Fruit fly (Drosophila melanogaster) whole organism, embryonic: ENCODE measurements around the gene Takl1.

Experiments
- ATbp ChIP-seq: fragments of 200-800 bp; sonication (Bioruptor generic); optimal IDR thresholded peaks from 2 replicates; lab custom pipeline; 2017; ENCODE audit warnings: missing biosample characterization, mild to moderate bottlenecking, missing genetic modification characterization, missing genetic modification reagents
- BtbVII ChIP-seq: fragments of 200-800 bp; sonication (Bioruptor generic); optimal IDR thresholded peaks from 3 replicates; lab custom pipeline; 2017; ENCODE audit warnings: missing biosample characterization, mild to moderate bottlenecking, missing genetic modification characterization
- CG10959 ChIP-seq: fragments of 200-800 bp; sonication (Bioruptor generic); IDR thresholded peaks from 2 replicates; pipeline ENCODE4 v1.3.6; 2022; ENCODE audit warnings: missing biosample characterization, missing genetic modification characterization
- CG12299 ChIP-seq: fragments of 200-800 bp; sonication (Bioruptor generic); optimal IDR thresholded peaks from 2 replicates; lab custom pipeline; 2018; ENCODE audit warnings: missing biosample characterization, mild to moderate bottlenecking, missing genetic modification characterization
- CG13123 ChIP-seq: fragments of 200-800 bp; sonication (Bioruptor generic); optimal IDR thresholded peaks from 2 replicates; lab custom pipeline; 2016; ENCODE audit warnings: missing biosample characterization, missing genetic modification characterization
- CG14441 ChIP-seq: fragments of 200-800 bp; sonication (Bioruptor generic); IDR thresholded peaks from 2 replicates; pipeline ENCODE4 v1.3.6; 2022; ENCODE audit warnings: missing biosample characterization, missing genetic modification characterization
- CG14710 ChIP-seq: fragments of 200-800 bp; sonication (Bioruptor generic); optimal IDR thresholded peaks from 3 replicates; lab custom pipeline; 2019; ENCODE audit warnings: missing biosample characterization, mild to moderate bottlenecking, missing genetic modification characterization, moderate library complexity
- CG14965 ChIP-seq: fragments of 200-800 bp; sonication (Bioruptor generic); optimal IDR thresholded peaks from 2 replicates; lab custom pipeline; 2016; ENCODE audit warnings: missing biosample characterization, missing genetic modification characterization, borderline replicate concordance
- CG16863 ChIP-seq: fragments of 200-800 bp; sonication (Bioruptor generic); optimal IDR thresholded peaks from 3 replicates; lab custom pipeline; 2016; ENCODE audit warnings: missing biosample characterization, missing genetic modification characterization
- CG18476 ChIP-seq: fragments of 200-800 bp; sonication (Bioruptor generic); optimal IDR thresholded peaks from 2 replicates; lab custom pipeline; 2016; ENCODE audit warnings: missing biosample characterization, mild to moderate bottlenecking, missing genetic modification characterization
- CG2120 ChIP-seq: fragments of 200-800 bp; sonication (Bioruptor generic); optimal IDR thresholded peaks from 3 replicates; lab custom pipeline; 2016; ENCODE audit warnings: missing biosample characterization, missing genetic modification characterization
- CG30403 ChIP-seq: fragments of 200-800 bp; sonication (Bioruptor generic); optimal IDR thresholded peaks from 3 replicates; lab custom pipeline; 2016; ENCODE audit warnings: missing biosample characterization, missing genetic modification characterization
- CG3407 ChIP-seq: fragments of 200-800 bp; sonication (Bioruptor generic); optimal IDR thresholded peaks from 2 replicates; lab custom pipeline; 2018; ENCODE audit warnings: missing biosample characterization, mild to moderate bottlenecking, missing genetic modification characterization
- CG4404 ChIP-seq: fragments of 200-800 bp; sonication (Bioruptor generic); IDR thresholded peaks from 2 replicates; pipeline ENCODE4 v1.3.6; 2022; ENCODE audit warnings: missing biosample characterization, missing genetic modification characterization
- CG4707 ChIP-seq: fragments of 200-800 bp; sonication (Bioruptor generic); optimal IDR thresholded peaks from 2 replicates; lab custom pipeline; 2018; ENCODE audit warnings: missing biosample characterization, mild to moderate bottlenecking, missing genetic modification characterization, moderate library complexity
- CG6791 ChIP-seq: fragments of 200-800 bp; sonication (Bioruptor generic); IDR thresholded peaks from 3 replicates; pipeline ENCODE4 v1.3.6; 2022; ENCODE audit warnings: missing biosample characterization, missing genetic modification characterization; ENCODE audit not compliant: partially characterized antibody
- CG7786 ChIP-seq: fragments of 200-800 bp; sonication (Bioruptor generic); optimal IDR thresholded peaks from 2 replicates; lab custom pipeline; 2016; ENCODE audit warnings: missing biosample characterization, missing genetic modification characterization
- D ChIP-seq, 2 experiments: fragments of 200-800 bp in 1 of 2; fragments of >200 bp in 1 of 2; sonication (Bioruptor generic) in 1 of 2; optimal IDR thresholded peaks; 2 replicates in 1 of 2; 3 replicates in 1 of 2; lab custom pipeline; 2017; ENCODE audit warnings: mild to moderate bottlenecking in 1 of 2, missing biosample characterization in 1 of 2, missing genetic modification characterization in 1 of 2, missing genetic modification reagents in 1 of 2
- Dad ChIP-seq: fragments of 200-800 bp; sonication (Bioruptor generic); optimal IDR thresholded peaks from 3 replicates; lab custom pipeline; 2016; ENCODE audit warnings: missing biosample characterization, missing genetic modification characterization
- Dek ChIP-seq: fragments of 200-800 bp; sonication (Bioruptor generic); optimal IDR thresholded peaks from 3 replicates; lab custom pipeline; 2019; ENCODE audit warnings: missing biosample characterization, mild to moderate bottlenecking, missing genetic modification characterization, moderate library complexity
- Dll ChIP-seq: fragments of 200-800 bp; sonication (Bioruptor generic); IDR thresholded peaks from 4 replicates; pipeline ENCODE4 v1.3.6; 2022; ENCODE audit warnings: missing biosample characterization, missing genetic modification characterization; ENCODE audit not compliant: partially characterized antibody
- Nf-YC ChIP-seq: fragments of 200-800 bp; optimal IDR thresholded peaks from 3 replicates; lab custom pipeline; 2019; ENCODE audit warnings: missing biosample characterization, mild to moderate bottlenecking, missing genetic modification characterization, moderate library complexity
- Poxn ChIP-seq: fragments of 200-800 bp; sonication (Bioruptor generic); IDR thresholded peaks from 2 replicates; pipeline ENCODE4 v1.3.6; 2022; ENCODE audit warnings: missing biosample characterization, missing genetic modification characterization
- Rfx ChIP-seq: fragments of 200-800 bp; sonication (Bioruptor generic); IDR thresholded peaks from 2 replicates; pipeline ENCODE4 v1.3.6; 2022; ENCODE audit warnings: missing biosample characterization, missing genetic modification characterization
- Scr ChIP-seq: fragments of 200-800 bp; sonication (Bioruptor generic); IDR thresholded peaks from 2 replicates; pipeline ENCODE4 v1.3.6; 2022; ENCODE audit warnings: missing biosample characterization, missing genetic modification characterization; ENCODE audit not compliant: partially characterized antibody
- Sin3A ChIP-seq: fragments of >200 bp; optimal IDR thresholded peaks from 2 replicates; lab custom pipeline; 2018
- Sox102F ChIP-seq: fragments of 200-800 bp; sonication (Bioruptor generic); optimal IDR thresholded peaks from 2 replicates; lab custom pipeline; 2018; ENCODE audit warnings: missing biosample characterization, mild to moderate bottlenecking, missing genetic modification characterization, moderate library complexity
- Stat92E ChIP-seq, 3 experiments: fragments of >200 bp in 2 of 3; fragments of 200-800 bp in 1 of 3; sonication (Bioruptor generic) in 1 of 3; optimal IDR thresholded peaks; 2 replicates each; lab custom pipeline; 2017 to 2019; ENCODE audit warnings: missing biosample characterization in 3 of 3, missing genetic modification characterization in 3 of 3, mild to moderate bottlenecking in 1 of 3, moderate library complexity in 1 of 3
- TFAM ChIP-seq: fragments of 200-800 bp; sonication (Bioruptor generic); optimal IDR thresholded peaks from 2 replicates; lab custom pipeline; 2017; ENCODE audit warnings: missing biosample characterization, missing genetic modification characterization, inconsistent platforms
- amos ChIP-seq: fragments of 200-800 bp; sonication (Bioruptor generic); IDR thresholded peaks from 2 replicates; pipeline ENCODE4 v1.3.6; 2022; ENCODE audit warnings: missing biosample characterization, missing genetic modification characterization; ENCODE audit not compliant: partially characterized antibody
- ash1 ChIP-seq: fragments of 200-800 bp; sonication (Bioruptor generic); optimal IDR thresholded peaks from 2 replicates; lab custom pipeline; 2018; ENCODE audit warnings: missing biosample characterization, mild to moderate bottlenecking, missing genetic modification characterization
- bowl ChIP-seq: fragments of 200-800 bp; sonication (Bioruptor generic); IDR thresholded peaks from 2 replicates; pipeline ENCODE4 v1.3.6; 2022; ENCODE audit warnings: missing biosample characterization, missing genetic modification characterization
- btn ChIP-seq: fragments of 200-800 bp; sonication (Bioruptor generic); optimal IDR thresholded peaks from 2 replicates; lab custom pipeline; 2016; ENCODE audit warnings: missing biosample characterization, missing genetic modification characterization
- cas ChIP-seq: fragments of 200-800 bp; sonication (Bioruptor generic); IDR thresholded peaks from 2 replicates; pipeline ENCODE4 v1.3.6; 2022; ENCODE audit warnings: missing biosample characterization, missing genetic modification characterization
- cg ChIP-seq: fragments of 200-800 bp; sonication (Bioruptor generic); optimal IDR thresholded peaks from 3 replicates; lab custom pipeline; 2019; ENCODE audit warnings: missing biosample characterization, mild to moderate bottlenecking, missing genetic modification characterization, moderate library complexity
- corto ChIP-seq: fragments of 200-800 bp; sonication (Bioruptor generic); optimal IDR thresholded peaks from 2 replicates; lab custom pipeline; 2016; ENCODE audit warnings: missing biosample characterization, mild to moderate bottlenecking, missing genetic modification characterization, moderate library complexity
- da ChIP-seq: fragments of 200-800 bp; sonication (Bioruptor generic); optimal IDR thresholded peaks from 2 replicates; lab custom pipeline; 2016; ENCODE audit warnings: missing biosample characterization, missing genetic modification characterization
- ems ChIP-seq: fragments of 200-800 bp; sonication (Bioruptor generic); optimal IDR thresholded peaks from 3 replicates; lab custom pipeline; 2016; ENCODE audit warnings: missing biosample characterization, missing genetic modification characterization
- gem ChIP-seq: fragments of 200-800 bp; sonication (Bioruptor generic); optimal IDR thresholded peaks from 2 replicates; lab custom pipeline; 2019; ENCODE audit warnings: missing biosample characterization, mild to moderate bottlenecking, missing genetic modification characterization, moderate library complexity
- gfzf ChIP-seq: fragments of 200-800 bp; sonication (Bioruptor generic); optimal IDR thresholded peaks from 2 replicates; lab custom pipeline; 2016; ENCODE audit warnings: missing biosample characterization, mild to moderate bottlenecking, missing genetic modification characterization, moderate library complexity
- inv ChIP-seq: fragments of 200-800 bp; sonication (Bioruptor generic); IDR thresholded peaks from 2 replicates; pipeline ENCODE4 v1.3.6; 2022; ENCODE audit warnings: missing biosample characterization, missing genetic modification characterization; ENCODE audit not compliant: partially characterized antibody
- lilli ChIP-seq: fragments of 200-800 bp; sonication (Bioruptor generic); optimal IDR thresholded peaks from 3 replicates; lab custom pipeline; 2016; ENCODE audit warnings: missing biosample characterization, missing genetic modification characterization
- lola ChIP-seq, 3 experiments: fragments of >200 bp in 2 of 3; fragments of 200-800 bp in 1 of 3; sonication (Bioruptor generic) in 1 of 3; optimal IDR thresholded peaks; 2 replicates each; lab custom pipeline; 2017 to 2019; ENCODE audit warnings: missing biosample characterization in 3 of 3, missing genetic modification characterization in 3 of 3, mild to moderate bottlenecking in 1 of 3, moderate library complexity in 1 of 3
- p53 ChIP-seq: fragments of 200-800 bp; sonication (Bioruptor generic); optimal IDR thresholded peaks from 2 replicates; lab custom pipeline; 2016; ENCODE audit warnings: missing biosample characterization, missing genetic modification characterization
- sens-2 ChIP-seq: fragments of 200-800 bp; sonication (Bioruptor generic); IDR thresholded peaks from 2 replicates; pipeline ENCODE4 v1.3.6; 2022; ENCODE audit warnings: missing biosample characterization, missing genetic modification characterization
- sna ChIP-seq: fragments of 200-800 bp; sonication (Bioruptor generic); IDR thresholded peaks from 2 replicates; pipeline ENCODE4 v1.3.6; 2022; ENCODE audit warnings: missing biosample characterization, missing genetic modification characterization; ENCODE audit not compliant: partially characterized antibody
- twi ChIP-seq: fragments of 200-800 bp; optimal IDR thresholded peaks from 2 replicates; lab custom pipeline; 2019; ENCODE audit warnings: missing biosample characterization, mild to moderate bottlenecking, missing genetic modification characterization, moderate library complexity
- zf30C ChIP-seq: fragments of 200-800 bp; sonication (Bioruptor generic); optimal IDR thresholded peaks from 3 replicates; lab custom pipeline; 2018; ENCODE audit warnings: missing biosample characterization, mild to moderate bottlenecking, missing genetic modification characterization

Takl1 gene

DNA sequence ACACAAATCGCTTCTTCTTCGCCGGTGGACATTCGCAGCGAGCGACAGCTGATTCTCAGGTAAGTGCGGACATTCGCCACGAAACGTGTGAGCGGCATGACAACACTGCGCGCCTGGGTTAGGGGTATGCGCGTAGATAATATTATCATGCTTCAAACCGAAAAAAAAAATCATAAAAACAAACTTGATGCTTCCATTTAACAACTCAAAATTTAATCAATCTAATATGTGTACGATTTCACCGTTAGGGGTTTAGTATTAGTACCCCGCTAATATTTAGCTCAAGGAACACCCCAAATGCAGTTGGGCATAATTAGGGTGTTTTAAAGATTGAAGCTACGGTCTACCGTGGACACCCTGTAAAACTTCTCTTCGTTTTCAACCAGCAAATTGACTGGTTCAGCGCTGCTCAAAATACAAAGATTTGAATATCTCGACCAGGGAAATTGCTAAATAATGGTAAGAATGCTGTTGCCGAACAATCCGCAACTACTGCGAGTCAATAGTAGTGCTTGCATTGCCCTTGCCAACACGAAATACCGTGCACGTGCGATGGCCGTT is 49.5 kb upstream of the Takl1 start, which contains the start of the genes CG17271 and RpS20 (continued):
- TF ChIP-seq CG13123 (GFP tag; lab: Kevin White, UChicago) = peak; percentile 83
- TF ChIP-seq amos (GFP tag; lab: Robert Waterston, UW) = 0 out of 2 replicates have a peak, but pooled peaks have one; percentile 43
- TF ChIP-seq p53 (GFP tag; lab: Kevin White, UChicago) = peak; percentile 92
- TF ChIP-seq da (GFP tag; lab: Kevin White, UChicago) = peak; percentile 92
- peak; percentile 95 for TF ChIP-seq Dad
- TF ChIP-seq ash1 (GFP tag; lab: Kevin White, UChicago) = peak; percentile 39
- peak; percentile 89 for TF ChIP-seq Sox102F (GFP tag; lab: Kevin White, UChicago)
- TF ChIP-seq lola (GFP tag; optimal IDR thresholded peaks at IDR 0.05; lab: Kevin White, UChicago) = peak in 1 of 3 experiments; percentile 89
- TF ChIP-seq CG10959 (GFP tag; lab: Robert Waterston, UW) = peak; percentile 67
- TF ChIP-seq CG30403 (GFP tag; lab: Kevin White, UChicago) = peak; percentile 96
- TF ChIP-seq inv (GFP tag; lab: Robert Waterston, UW) = 0 out of 2 replicates have a peak, but pooled peaks have one; percentile 16
- peak; percentile 78 for TF ChIP-seq twi (tag; lab: Kevin White, UChicago)
- TF ChIP-seq Nf-YC (tag; lab: Kevin White, UChicago) = peak; percentile 81
- peak; percentile 96 for TF ChIP-seq CG14710
- 0 out of 2 replicates have a peak, but pooled peaks have one; percentile 23 for TF ChIP-seq Scr (GFP tag; lab: Robert Waterston, UW)
- peak; percentile 90 for TF ChIP-seq CG14441
- TF ChIP-seq Rfx (GFP tag; lab: Robert Waterston, UW) = peak; percentile 92
- TF ChIP-seq CG2120 = peak; percentile 97
- TF ChIP-seq Stat92E (GFP tag; optimal IDR thresholded peaks at IDR 0.05; lab: Kevin White, UChicago) = peak in 1 of 3 experiments; percentile 56
- TF ChIP-seq ATbp (GFP tag; lab: Kevin White, UChicago) = peak; percentile 45
- TF ChIP-seq zf30C (GFP tag; lab: Kevin White, UChicago) = no peak
- no peak for TF ChIP-seq D (optimal IDR thresholded peaks at IDR 0.05; lab: Kevin White, UChicago)
- peak; percentile 72 for TF ChIP-seq D (GFP tag; optimal IDR thresholded peaks at IDR 0.05; lab: Kevin White, UChicago)
- TF ChIP-seq CG16863 (GFP tag; lab: Kevin White, UChicago) = peak; percentile 93
- TF ChIP-seq CG6791 (GFP tag; lab: Robert Waterston, UW) = no peak
- TF ChIP-seq CG4707 (GFP tag; lab: Kevin White, UChicago) = peak; percentile 62
- peak; percentile 76 for TF ChIP-seq BtbVII (GFP tag; lab: Kevin White, UChicago)
- peak; percentile 83 for TF ChIP-seq btn (GFP tag; lab: Kevin White, UChicago)
- no peak for TF ChIP-seq sna (GFP tag; lab: Robert Waterston, UW)
- peak; percentile 73 for TF ChIP-seq bowl (GFP tag; lab: Robert Waterston, UW)
- TF ChIP-seq ems (GFP tag; lab: Kevin White, UChicago) = peak; percentile 94
- no peak for TF ChIP-seq corto (GFP tag; lab: Kevin White, UChicago)
- peak; percentile 97 for TF ChIP-seq lilli (GFP tag; lab: Kevin White, UChicago)
- TF ChIP-seq CG4404 = peak; percentile 89
- TF ChIP-seq cg (GFP tag; lab: Kevin White, UChicago) = peak; percentile 68
- TF ChIP-seq sens-2 (GFP tag; lab: Robert Waterston, UW) = peak; percentile 50
- TF ChIP-seq CG3407 = peak; percentile 75
- TF ChIP-seq CG14965 = peak; percentile 69
- peak; percentile 86 for TF ChIP-seq CG18476 (GFP tag; lab: Kevin White, UChicago)
- TF ChIP-seq cas = peak; percentile 65; the same call in 1 of the 2 replicates
- peak; percentile 84 for TF ChIP-seq Dek (tag; lab: Kevin White, UChicago)
- TF ChIP-seq Dll (GFP tag; lab: Robert Waterston, UW) = no peak
- TF ChIP-seq Poxn (GFP tag; lab: Robert Waterston, UW) = peak; percentile 64
- TF ChIP-seq CG7786 (GFP tag; lab: Kevin White, UChicago) = peak; percentile 96
- peak; percentile 99 for TF ChIP-seq Sin3A (lab: Kevin White, UChicago)
- peak; percentile 93 for TF ChIP-seq gfzf (GFP tag; lab: Kevin White, UChicago)
- TF ChIP-seq TFAM (GFP tag; lab: Kevin White, UChicago) = peak; percentile 67
- peak; percentile 94 for TF ChIP-seq gem (tag; lab: Kevin White, UChicago)
- TF ChIP-seq CG12299 = peak; percentile 84
